Fruit fly (Drosophila melanogaster) whole organism, pupa: ENCODE data around the gene CG34049.
A peak's percentile ranks its signal among the peaks of the same experiment; 100 is the strongest.

Experiments used
- CG10348 ChIP-seq: fragments of 200-800 bp; sonication (Bioruptor generic); IDR thresholded peaks from 2 replicates; pipeline ENCODE4 v1.3.6; 2022; ENCODE audit warnings: missing biosample characterization, missing genetic modification characterization
- CG12605 ChIP-seq: fragments of 200-800 bp; sonication (Bioruptor generic); IDR thresholded peaks from 2 replicates; pipeline ENCODE4 v1.3.6; 2022; ENCODE audit warnings: missing biosample characterization, missing genetic modification characterization
- CG13204 ChIP-seq: fragments of 200-800 bp; sonication (Bioruptor generic); optimal IDR thresholded peaks from 2 replicates; lab custom pipeline; 2018; ENCODE audit warnings: missing biosample characterization, mild to moderate bottlenecking, missing genetic modification characterization, moderate library complexity
- CG14655 ChIP-seq: fragments of 200-800 bp; sonication (Bioruptor generic); optimal IDR thresholded peaks from 3 replicates; lab custom pipeline; 2017; ENCODE audit warnings: mild to moderate bottlenecking, missing biosample characterization, missing genetic modification reagents, missing genetic modification characterization
- CG15710 ChIP-seq: fragments of 200-800 bp; sonication (Bioruptor generic); optimal IDR thresholded peaks from 2 replicates; lab custom pipeline; 2018; ENCODE audit warnings: missing biosample characterization, mild to moderate bottlenecking, missing genetic modification characterization, moderate library complexity
- CG17806 ChIP-seq: fragments of 200-800 bp; sonication (Bioruptor generic); optimal IDR thresholded peaks from 2 replicates; lab custom pipeline; 2018; ENCODE audit warnings: missing biosample characterization, mild to moderate bottlenecking, missing genetic modification characterization, moderate library complexity
- CG32121 ChIP-seq: fragments of 200-800 bp; sonication (Bioruptor generic); IDR thresholded peaks from 2 replicates; pipeline ENCODE4 v1.3.6; 2022; ENCODE audit warnings: missing biosample characterization, missing genetic modification characterization
- CG34367 ChIP-seq: fragments of 200-800 bp; sonication (Bioruptor generic); optimal IDR thresholded peaks from 2 replicates; lab custom pipeline; 2018; ENCODE audit warnings: missing biosample characterization, mild to moderate bottlenecking, missing genetic modification characterization
- CG4496 ChIP-seq: fragments of 200-800 bp; sonication (Bioruptor generic); IDR thresholded peaks from 3 replicates; pipeline ENCODE4 v1.3.6; 2022; ENCODE audit warnings: missing biosample characterization, missing genetic modification characterization
- CG8159 ChIP-seq: fragments of 200-800 bp; sonication (Bioruptor generic); optimal IDR thresholded peaks from 3 replicates; lab custom pipeline; 2018; ENCODE audit warnings: missing biosample characterization, mild to moderate bottlenecking, missing genetic modification characterization, moderate library complexity
- CG8301 ChIP-seq: fragments of 200-800 bp; sonication (Bioruptor generic); optimal IDR thresholded peaks from 2 replicates; lab custom pipeline; 2018; ENCODE audit warnings: missing biosample characterization, mild to moderate bottlenecking, missing genetic modification characterization
- CG9948 ChIP-seq: fragments of 200-800 bp; sonication (Bioruptor generic); optimal IDR thresholded peaks from 2 replicates; lab custom pipeline; 2018; ENCODE audit warnings: missing biosample characterization, mild to moderate bottlenecking, missing genetic modification characterization, moderate library complexity
- D1 ChIP-seq: fragments of 200-800 bp; sonication (Bioruptor generic); optimal IDR thresholded peaks from 2 replicates; lab custom pipeline; 2018; ENCODE audit warnings: missing biosample characterization, mild to moderate bottlenecking, missing genetic modification characterization, moderate library complexity
- EcR ChIP-seq: fragments of 200-800 bp; sonication (Bioruptor generic); optimal IDR thresholded peaks from 3 replicates; lab custom pipeline; 2019; ENCODE audit warnings: missing biosample characterization, missing genetic modification characterization, mild to moderate bottlenecking, moderate library complexity, missing genetic modification reagents
- Ets98B ChIP-seq: fragments of 200-800 bp; sonication (Bioruptor generic); IDR thresholded peaks from 2 replicates; pipeline ENCODE4 v1.3.6; 2022; ENCODE audit warnings: missing biosample characterization, missing genetic modification characterization
- Pif1A ChIP-seq: fragments of 200-800 bp; sonication (Bioruptor generic); optimal IDR thresholded peaks from 3 replicates; lab custom pipeline; 2016; ENCODE audit warnings: missing biosample characterization, missing genetic modification characterization
- Pif1B ChIP-seq: fragments of 200-800 bp; sonication (Bioruptor generic); optimal IDR thresholded peaks from 3 replicates; lab custom pipeline; 2016; ENCODE audit warnings: missing biosample characterization, missing genetic modification characterization
- Snoo ChIP-seq: fragments of 200-800 bp; sonication (Bioruptor generic); optimal IDR thresholded peaks from 3 replicates; lab custom pipeline; 2017; ENCODE audit warnings: missing biosample characterization, mild to moderate bottlenecking, missing genetic modification characterization, inconsistent platforms
- fd96Ca ChIP-seq: fragments of 200-800 bp; sonication (Bioruptor generic); IDR thresholded peaks from 3 replicates; pipeline ENCODE4 v1.3.6; 2022; ENCODE audit warnings: missing biosample characterization, missing genetic modification characterization
- gl ChIP-seq: fragments of 200-800 bp; sonication (Bioruptor generic); optimal IDR thresholded peaks from 2 replicates; lab custom pipeline; 2018; ENCODE audit warnings: missing biosample characterization, mild to moderate bottlenecking, missing genetic modification characterization
- rn ChIP-seq: fragments of 200-800 bp; sonication (Bioruptor generic); IDR thresholded peaks from 2 replicates; pipeline ENCODE4 v1.3.6; 2022; ENCODE audit warnings: missing biosample characterization, missing genetic modification characterization

The CG34049 gene

DNA sequence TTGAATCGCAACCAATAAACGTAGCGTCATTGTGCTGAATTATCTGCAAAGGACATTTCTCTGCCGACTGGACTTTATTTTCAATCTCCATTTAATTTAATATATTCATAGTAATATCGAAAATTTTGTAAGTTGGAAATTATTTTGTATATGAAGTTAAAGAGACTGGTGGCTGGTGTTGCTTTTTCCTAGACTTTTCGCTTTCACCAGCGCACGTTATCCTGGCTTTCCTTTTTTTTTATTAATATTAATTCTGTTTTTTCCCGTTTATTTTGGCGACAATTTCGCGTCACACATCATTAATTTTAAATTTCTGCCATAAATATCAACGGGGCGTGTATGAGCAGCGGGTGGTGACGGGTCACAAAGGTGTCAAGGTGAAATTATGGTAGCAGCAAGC is at the start of gene CG34049:
Gene CG34049 (minus strand): TSS at position 101 of the 400 bp plus-strand sequence.
- TF ChIP-seq Pif1A (GFP tag; lab: Kevin White, UChicago) (no peak), rn (no peak), CG9948 (no peak), CG17806 (no peak), CG8301 (tag; lab: Kevin White, UChicago) (no peak), CG34367 (tag; lab: Kevin White, UChicago) (no peak), CG4496 (no peak), CG10348 (no peak), Snoo (tag; lab: Kevin White, UChicago) (no peak), Pif1B (no peak), CG15710 (tag; lab: Kevin White, UChicago) (no peak), CG32121 (GFP tag; lab: Robert Waterston, UW) (no peak), D1 (no peak), CG12605 (GFP tag; lab: Robert Waterston, UW) (no peak), fd96Ca (GFP tag; lab: Robert Waterston, UW) (no peak), gl (tag; lab: Kevin White, UChicago) (no peak), CG8159 (no peak), CG13204 (no peak)

dm6 chr2L:2314165-2314564 is 49.0 kb upstream of the CG34049 start:
- TF ChIP-seq CG13204 (no peak), CG34367 (tag; lab: Kevin White, UChicago) (no peak), CG14655 (GFP tag; lab: Kevin White, UChicago) (no peak), fd96Ca (GFP tag; lab: Robert Waterston, UW) (0 out of 3 replicates have a peak, but pooled peaks have one; percentile 11)

DNA sequence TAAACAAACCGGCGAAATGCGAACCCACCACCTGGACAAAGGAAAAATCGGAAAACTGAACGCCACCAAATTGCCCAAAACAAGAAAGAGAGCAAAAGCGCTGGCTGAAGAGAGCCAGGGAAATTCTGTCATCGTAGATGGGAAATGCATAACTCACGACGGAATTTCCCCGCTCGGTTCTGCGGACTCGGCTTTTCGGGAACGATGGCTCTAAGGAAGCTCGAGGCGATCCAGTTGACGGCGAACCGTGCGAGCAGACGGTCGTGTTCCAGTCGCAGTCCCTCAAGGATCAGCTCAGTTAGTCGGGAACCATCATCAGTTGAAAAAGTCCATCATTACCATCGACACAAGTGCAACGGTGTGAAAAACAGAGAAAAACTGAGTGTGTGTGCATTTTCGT is 46.3 kb upstream of the CG34049 start, which contains the start of gene eys:
Gene eys (plus strand): TSS at position 232 of the 400 bp plus-strand sequence.
- TF ChIP-seq CG4496 (no peak), rn (no peak), CG15710 (tag; lab: Kevin White, UChicago) (no peak)

DNA sequence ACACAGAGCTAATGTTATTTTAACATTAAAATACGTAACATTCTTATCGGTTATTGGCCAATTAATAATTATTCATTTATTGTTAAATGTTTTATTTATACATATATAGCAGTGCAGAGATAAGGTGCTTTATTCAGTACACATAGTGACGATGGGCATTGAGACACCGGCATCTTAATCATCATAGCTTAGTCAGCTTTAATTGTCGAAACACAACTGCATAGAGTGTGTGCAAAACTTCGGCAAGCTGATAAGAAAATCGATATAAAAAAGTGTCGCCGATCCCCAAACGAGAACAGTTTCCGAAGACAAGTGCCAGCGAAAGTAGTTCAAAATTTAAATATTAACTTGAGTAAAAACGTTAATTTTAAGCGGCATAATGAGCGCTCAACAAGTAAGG is 42.5 kb upstream of the CG34049 start, which contains the start of gene CG16995:
Gene CG16995 (plus strand): TSS at position 301 of the 400 bp plus-strand sequence.
- TF ChIP-seq Snoo (tag; lab: Kevin White, UChicago) (no peak), CG8159 (no peak), gl (tag; lab: Kevin White, UChicago) (no peak), CG4496 (no peak), CG9948 (no peak), D1 (no peak), rn (no peak), Ets98B (GFP tag; lab: Robert Waterston, UW) (no peak), CG10348 (no peak)

DNA sequence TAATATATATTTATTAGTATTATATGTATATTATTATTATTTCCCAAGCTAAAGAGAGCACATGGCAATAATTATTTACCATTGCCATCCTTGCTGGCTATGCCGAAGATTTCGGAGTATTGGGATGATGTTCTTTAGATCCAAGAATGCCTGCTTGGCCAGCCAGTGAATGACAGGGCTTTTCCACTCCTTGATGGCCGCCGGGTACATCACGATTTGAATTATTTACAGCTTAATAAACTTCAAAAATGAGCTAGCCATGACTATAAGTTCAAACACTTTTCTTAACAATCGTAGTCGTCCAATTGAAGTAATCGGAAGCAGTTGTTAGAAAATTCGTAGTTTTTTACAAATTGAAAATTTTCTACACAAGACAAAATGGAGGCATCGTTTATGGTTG is 34.7 kb upstream of the CG34049 start, which contains the start of gene CG31949:
Gene CG31949 (plus strand): TSS at position 301 of the 400 bp plus-strand sequence.
- no peak for TF ChIP-seq CG34367 (tag; lab: Kevin White, UChicago)
- TF ChIP-seq Snoo (tag; lab: Kevin White, UChicago), result no peak
- no peak for TF ChIP-seq Pif1A (GFP tag; lab: Kevin White, UChicago)
- TF ChIP-seq CG17806, result no peak
- TF ChIP-seq fd96Ca (GFP tag; lab: Robert Waterston, UW), result no peak

DNA sequence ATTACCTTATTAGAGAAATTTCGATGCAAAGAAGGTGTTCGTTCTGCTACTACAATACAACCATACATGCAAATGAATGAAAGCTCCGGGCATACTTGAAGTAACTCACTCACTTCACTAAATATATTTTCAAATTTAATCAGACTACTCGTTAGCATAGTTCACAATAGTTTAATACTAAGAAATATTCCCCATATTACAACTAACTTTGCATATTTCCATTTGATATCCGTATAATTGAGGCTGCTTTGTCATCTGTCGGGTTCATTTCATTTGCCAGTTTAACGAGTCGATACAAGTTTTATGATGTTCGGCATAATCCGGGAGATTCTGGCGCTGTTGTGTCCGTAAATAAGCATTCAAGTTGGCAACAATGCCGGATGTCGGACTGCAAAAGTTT is 25.5 kb upstream of the CG34049 start, which contains the start of gene robl22E:
Gene robl22E (minus strand): TSS at position 101 of the 400 bp plus-strand sequence.
- TF ChIP-seq Ets98B (GFP tag; lab: Robert Waterston, UW) (no peak), CG12605 (GFP tag; lab: Robert Waterston, UW) (no peak), CG34367 (tag; lab: Kevin White, UChicago) (no peak), CG14655 (GFP tag; lab: Kevin White, UChicago) (no peak), EcR (GFP tag; lab: Kevin White, UChicago) (no peak), CG9948 (no peak), CG8301 (tag; lab: Kevin White, UChicago) (no peak), CG17806 (no peak), CG10348 (no peak), CG32121 (GFP tag; lab: Robert Waterston, UW) (no peak), fd96Ca (GFP tag; lab: Robert Waterston, UW) (no peak), gl (tag; lab: Kevin White, UChicago) (no peak), Pif1B (no peak), Pif1A (GFP tag; lab: Kevin White, UChicago) (no peak), rn (no peak), CG13204 (no peak), CG15710 (tag; lab: Kevin White, UChicago) (no peak), D1 (no peak)

DNA sequence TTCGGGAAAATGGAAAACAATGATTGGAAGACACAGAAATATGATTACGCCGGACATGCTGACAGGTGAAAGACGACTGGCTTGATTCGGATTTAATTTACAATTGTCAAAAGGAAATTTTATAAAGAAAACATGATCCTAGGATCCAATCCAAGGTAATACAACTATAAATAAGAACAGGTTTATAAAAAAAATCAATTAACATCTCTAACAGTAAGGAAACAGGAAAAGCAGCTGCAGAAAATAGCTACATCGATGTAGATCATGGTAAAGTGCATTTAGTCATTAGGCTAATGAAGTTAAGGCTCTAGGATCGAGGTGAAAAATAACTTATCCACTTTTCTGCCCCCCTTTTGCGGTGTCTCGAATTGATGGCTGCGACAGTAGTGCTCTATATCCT is 24.2 kb upstream of the CG34049 start, which contains the start of gene CG17237:
Gene CG17237 (minus strand): TSS at position 101 of the 400 bp plus-strand sequence.
- TF ChIP-seq Ets98B (GFP tag; lab: Robert Waterston, UW) (no peak), CG32121 (GFP tag; lab: Robert Waterston, UW) (no peak), fd96Ca (GFP tag; lab: Robert Waterston, UW) (no peak), Pif1B (no peak)
- TF ChIP-seq, all 21 proteins: peak for 0
